Fruit fly (Drosophila melanogaster): Measurements from ENCODE around the gene CG1910.

Gene CG1910

dm6 chr3R:31724580-31725320, 22.7 kb upstream of the CG1910 start (continued):
- TF ChIP-seq Eip78C (GFP tag) (peak; percentile 76), Hr39 (GFP tag; optimal IDR thresholded peaks at IDR 0.05) (no peak), ss (GFP tag; optimal IDR thresholded peaks at IDR 0.05) (no peak), Sox102F (GFP tag; optimal IDR thresholded peaks at IDR 0.05) (peak; percentile 35), CG34406 (GFP tag; optimal IDR thresholded peaks at IDR 0.05) (no peak), CG1621 (tag; optimal IDR thresholded peaks at IDR 0.05) (no peak), Smox (GFP tag; optimal IDR thresholded peaks at IDR 0.05) (no peak), esn (GFP tag; optimal IDR thresholded peaks at IDR 0.05) (peak; percentile 27), Ets21C (GFP tag; optimal IDR thresholded peaks at IDR 0.05) (no peak), CG3919 (GFP tag; optimal IDR thresholded peaks at IDR 0.05) (peak; percentile 42)

dm6 chr3R:31725486-31726227, 21.8 kb upstream of the CG1910 start:
- TF ChIP-seq Ets21C (GFP tag; optimal IDR thresholded peaks at IDR 0.05) (no peak), CG1621 (tag; optimal IDR thresholded peaks at IDR 0.05) (peak; percentile 84), CG32006 (GFP tag; optimal IDR thresholded peaks at IDR 0.05) (no peak), spab (GFP tag; optimal IDR thresholded peaks at IDR 0.05) (peak; percentile 46), vri (GFP tag; optimal IDR thresholded peaks at IDR 0.05) (peak; percentile 11), cyc (GFP tag; optimal IDR thresholded peaks at IDR 0.05) (no peak), CG11902 (GFP tag; optimal IDR thresholded peaks at IDR 0.05) (no peak), achi (GFP tag; optimal IDR thresholded peaks at IDR 0.05) (no peak), fkh (GFP tag; optimal IDR thresholded peaks at IDR 0.05) (peak; percentile 56), Blimp-1 (GFP tag; optimal IDR thresholded peaks at IDR 0.05) (peak; percentile 29), CG11762 (GFP tag; optimal IDR thresholded peaks at IDR 0.05; ENCODE audit: insufficient read depth) (no peak), dac (GFP tag; optimal IDR thresholded peaks at IDR 0.05) (no peak), CG10669 (GFP tag; optimal IDR thresholded peaks at IDR 0.05) (peak; percentile 24), Lpt (GFP tag; optimal IDR thresholded peaks at IDR 0.05) (no peak), CG6854 (GFP tag; optimal IDR thresholded peaks at IDR 0.05) (peak; percentile 91), topi (GFP tag; optimal IDR thresholded peaks at IDR 0.05) (no peak), CG6276 (GFP tag; optimal IDR thresholded peaks at IDR 0.05) (no peak), Hr4 (GFP tag; optimal IDR thresholded peaks at IDR 0.05) (no peak), CG16779 (tag; optimal IDR thresholded peaks at IDR 0.05) (no peak), CG15336 (GFP tag; IDR thresholded peaks at IDR 0.05) (peak; percentile 41; the same call in 1 of the 2 replicates), OdsH (GFP tag; optimal IDR thresholded peaks at IDR 0.05) (no peak), CG3919 (GFP tag; optimal IDR thresholded peaks at IDR 0.05) (no peak), CG7368 (GFP tag; optimal IDR thresholded peaks at IDR 0.05) (no peak), CG6808 (GFP tag; optimal IDR thresholded peaks at IDR 0.05) (peak; percentile 79), CG8319 (GFP tag; optimal IDR thresholded peaks at IDR 0.05) (no peak), CG6792 (GFP tag; optimal IDR thresholded peaks at IDR 0.05) (peak; percentile 16), CG8632 (GFP tag; optimal IDR thresholded peaks at IDR 0.05) (no peak), eg (GFP tag; IDR thresholded peaks at IDR 0.05) (no peak; the same call in 2 of the 3 replicates), CG11294 (GFP tag; IDR thresholded peaks at IDR 0.05) (no peak), lz (GFP tag; optimal IDR thresholded peaks at IDR 0.05) (peak; percentile 10), CG3032 (tag; optimal IDR thresholded peaks at IDR 0.05) (peak; percentile 8), CG8119 (GFP tag; IDR thresholded peaks at IDR 0.05) (peak; percentile 45; the same call in 1 of the 3 replicates), Eip75B (GFP tag; optimal IDR thresholded peaks at IDR 0.05) (peak; percentile 9), CG9139 (GFP tag; optimal IDR thresholded peaks at IDR 0.05) (peak; percentile 87), CG10631 (GFP tag; optimal IDR thresholded peaks at IDR 0.05) (no peak), dsx (GFP tag; optimal IDR thresholded peaks at IDR 0.05; ENCODE audit: poor library complexity, severe bottlenecking) (peak; percentile 37), pdm3 (GFP tag; optimal IDR thresholded peaks at IDR 0.05) (no peak), Sox15 (GFP tag; optimal IDR thresholded peaks at IDR 0.05) (no peak), CG4318 (GFP tag; optimal IDR thresholded peaks at IDR 0.05) (no peak), Sox14 (GFP tag; optimal IDR thresholded peaks at IDR 0.05) (peak; percentile 52)

Measured in whole organism, prepupa.